Worm (Caenorhabditis elegans): ENCODE data around the gene CD4.8.

The CD4.8 gene

ce11 chrV:5614724-5615123, 13.6 kb upstream of the CD4.8 start, which contains the start of gene M03E7.3:
Gene M03E7.3 (plus strand): TSS chrV:5615024.
- TF ChIP-seq zip-8 (tag; optimal IDR thresholded peaks at IDR 0.05) = no peak
- no peak for TF ChIP-seq ceh-39 (tag; optimal IDR thresholded peaks at IDR 0.05)
- TF ChIP-seq lin-32 (GFP tag; optimal IDR thresholded peaks at IDR 0.05) = no peak
- no peak for TF ChIP-seq unc-39 (tag; optimal IDR thresholded peaks at IDR 0.05)
- TF ChIP-seq lsy-2 (tag; optimal IDR thresholded peaks at IDR 0.05) = no peak
- TF ChIP-seq ces-1 (GFP tag; optimal IDR thresholded peaks at IDR 0.05) = no peak
- no peak for TF ChIP-seq ceh-43 (GFP tag; optimal IDR thresholded peaks at IDR 0.05)
- TF ChIP-seq nhr-76 (tag; optimal IDR thresholded peaks at IDR 0.05) = no peak
- no peak for TF ChIP-seq tbx-8 (GFP tag; optimal IDR thresholded peaks at IDR 0.05)

- no peak for TF ChIP-seq mep-1 (tag; optimal IDR thresholded peaks at IDR 0.05)
- TF ChIP-seq unc-39 (tag; optimal IDR thresholded peaks at IDR 0.05) = no peak
- no peak for TF ChIP-seq ceh-39 (tag; optimal IDR thresholded peaks at IDR 0.05)
- TF ChIP-seq sem-2 (GFP tag; optimal IDR thresholded peaks at IDR 0.05) = no peak
- TF ChIP-seq nhr-2 (tag; optimal IDR thresholded peaks at IDR 0.05) = no peak
Observed at ce11 chrV:5613109-5613508, 11.9 kb upstream of the CD4.8 start, which contains the start of gene lrpc-1. Gene lrpc-1 (minus strand): TSS chrV:5613209.

- TF ChIP-seq sptf-1 (tag; optimal IDR thresholded peaks at IDR 0.05) = no peak
- no peak for TF ChIP-seq drap-1 (GFP tag; optimal IDR thresholded peaks at IDR 0.05)
- TF ChIP-seq mep-1 (tag; optimal IDR thresholded peaks at IDR 0.05) = no peak
- no peak for TF ChIP-seq nhr-76 (tag; optimal IDR thresholded peaks at IDR 0.05)
- no peak for TF ChIP-seq ham-2 (GFP tag; optimal IDR thresholded peaks at IDR 0.05)
- TF ChIP-seq lin-32 (GFP tag; optimal IDR thresholded peaks at IDR 0.05) = no peak
- no peak for TF ChIP-seq nhr-28 (tag; optimal IDR thresholded peaks at IDR 0.05)
- TF ChIP-seq ceh-83 (GFP tag; optimal IDR thresholded peaks at IDR 0.05) = no peak
- no peak for TF ChIP-seq pha-4 (tag; optimal IDR thresholded peaks at IDR 0.05)
- TF ChIP-seq mls-2 (tag; optimal IDR thresholded peaks at IDR 0.05) = no peak
Observed at ce11 chrV:5610186-5610585, 9.0 kb upstream of the CD4.8 start.

DNA sequence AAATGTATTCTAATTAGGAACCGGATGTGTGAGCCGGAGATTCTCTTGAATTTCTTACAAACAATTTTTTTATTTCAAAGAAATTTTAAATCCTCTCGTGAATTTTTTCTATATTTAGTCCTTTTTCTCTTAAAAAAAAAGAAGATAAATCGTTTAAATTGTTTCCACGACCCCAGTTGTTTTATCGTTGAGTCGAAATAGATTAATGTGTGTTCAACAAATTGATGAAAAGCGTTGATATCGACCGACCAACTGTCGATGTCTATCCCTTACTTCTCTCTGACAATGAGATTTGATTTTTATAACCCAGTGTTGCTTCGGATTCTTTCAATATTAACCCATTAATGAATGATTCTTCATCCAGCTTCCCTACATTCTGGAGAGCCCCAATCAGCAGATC, 5.1 kb upstream of the CD4.8 start, which contains the start of gene CD4.1:
TSS of gene CD4.1 (plus strand) at position 301 of the 400 bp plus-strand sequence.
- no peak for TF ChIP-seq zip-8 (tag; optimal IDR thresholded peaks at IDR 0.05)
- TF ChIP-seq hlh-1 (tag; optimal IDR thresholded peaks at IDR 0.05) = peak; percentile 12

DNA sequence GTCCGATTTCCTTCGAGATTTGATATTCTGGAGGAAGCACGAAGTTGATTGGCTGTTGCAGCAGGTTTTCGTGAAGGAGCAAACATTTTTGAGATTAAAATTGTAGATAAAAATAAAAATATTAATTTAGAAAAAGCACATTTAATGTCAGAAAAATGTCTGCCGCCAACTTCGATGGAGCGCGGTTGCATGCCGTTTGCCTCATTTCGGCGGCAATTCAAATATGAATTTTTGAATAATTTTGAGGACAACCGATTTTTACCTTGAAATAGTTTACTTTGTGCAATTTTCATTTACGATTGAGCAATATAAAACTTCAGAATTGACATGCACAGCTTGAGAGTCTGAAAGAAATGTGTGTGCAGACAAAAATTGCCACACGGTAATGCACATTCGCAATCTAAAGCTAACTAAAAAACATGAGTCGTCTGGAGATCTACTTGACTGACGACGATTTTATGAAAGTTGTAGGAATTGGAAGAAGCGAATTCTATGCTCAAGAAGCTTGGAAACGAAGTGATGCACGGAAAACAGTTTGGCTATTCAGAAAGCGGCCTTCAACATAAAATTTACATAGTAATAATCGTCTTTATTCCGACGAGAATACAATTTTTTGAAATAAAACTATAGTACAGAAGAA, 4.7 kb downstream of the CD4.8 start, which contains the start of gene zhit-1:
TSS of gene zhit-1 (minus strand) at position 161 of the 640 bp plus-strand sequence.
- no peak for TF ChIP-seq M03D4.4 (tag; optimal IDR thresholded peaks at IDR 0.05)
- peak; percentile 28 for TF ChIP-seq mep-1 (tag; optimal IDR thresholded peaks at IDR 0.05)

- no peak for TF ChIP-seq mep-1 (tag; optimal IDR thresholded peaks at IDR 0.05)
- TF ChIP-seq ceh-39 (tag; optimal IDR thresholded peaks at IDR 0.05) = no peak
- no peak for TF ChIP-seq flh-1 (GFP tag; optimal IDR thresholded peaks at IDR 0.05)
- TF ChIP-seq bed-3 (GFP tag; optimal IDR thresholded peaks at IDR 0.05) = no peak
- no peak for TF ChIP-seq nhr-12 (tag; optimal IDR thresholded peaks at IDR 0.05)
- no peak for TF ChIP-seq unc-39 (tag; optimal IDR thresholded peaks at IDR 0.05)
- TF ChIP-seq M03D4.4 (tag; optimal IDR thresholded peaks at IDR 0.05) = no peak
- TF ChIP-seq nhr-237 (tag; optimal IDR thresholded peaks at IDR 0.05) = no peak
- no peak for TF ChIP-seq zip-8 (tag; optimal IDR thresholded peaks at IDR 0.05)
- TF ChIP-seq blmp-1 (tag; optimal IDR thresholded peaks at IDR 0.05) = no peak
- TF ChIP-seq nhr-2 (tag; optimal IDR thresholded peaks at IDR 0.05) = no peak
- no peak for TF ChIP-seq lin-32 (GFP tag; optimal IDR thresholded peaks at IDR 0.05)
- no peak for TF ChIP-seq snpc-4 (tag; optimal IDR thresholded peaks at IDR 0.05)
- no peak for TF ChIP-seq lsy-2 (tag; optimal IDR thresholded peaks at IDR 0.05)
- TF ChIP-seq mls-2 (tag; optimal IDR thresholded peaks at IDR 0.05) = no peak
- TF ChIP-seq sem-2 (GFP tag; optimal IDR thresholded peaks at IDR 0.05) = no peak
Observed at ce11 chrV:5594315-5594714, 6.8 kb downstream of the CD4.8 start, which contains the start of gene crn-2. Gene crn-2 (plus strand): TSS chrV:5594615.

- no peak for TF ChIP-seq mab-5 (tag; optimal IDR thresholded peaks at IDR 0.05)
- TF ChIP-seq nhr-2 (tag; optimal IDR thresholded peaks at IDR 0.05) = no peak
- no peak for TF ChIP-seq elt-1 (tag; optimal IDR thresholded peaks at IDR 0.05; ENCODE audit: borderline replicate concordance, insufficient read depth)
- TF ChIP-seq lsy-2 (tag; optimal IDR thresholded peaks at IDR 0.05) = no peak
- TF ChIP-seq ham-2 (GFP tag; optimal IDR thresholded peaks at IDR 0.05) = no peak
- TF ChIP-seq unc-120 (tag; optimal IDR thresholded peaks at IDR 0.05; ENCODE audit: poor library complexity, severe bottlenecking) = no peak
- no peak for TF ChIP-seq lin-32 (GFP tag; optimal IDR thresholded peaks at IDR 0.05)
- no peak for TF ChIP-seq M03D4.4 (tag; optimal IDR thresholded peaks at IDR 0.05)
Observed at ce11 chrV:5593406-5593805, 7.8 kb downstream of the CD4.8 start, which contains the start of gene mrpl-48. Gene mrpl-48 (plus strand): TSS chrV:5593706.
